Worm (Caenorhabditis elegans) whole organism, L1 larva: ENCODE data around the gene nta-1.

Experiments used
- ceh-82 ChIP-seq, 3 experiments: fragments of 150-350 bp in 1 of 3; sonication (generic microtip) in 2 of 3; optimal IDR thresholded peaks; 2 replicates each; lab custom pipeline; 2014 to 2017; ENCODE audit warnings: missing biosample characterization in 3 of 3, missing genetic modification characterization in 3 of 3
- mep-1 ChIP-seq: fragments of 150-350 bp; optimal IDR thresholded peaks from 2 replicates; lab custom pipeline; 2014; ENCODE audit warnings: missing biosample characterization, missing genetic modification characterization
- unc-62 ChIP-seq: fragments of 150-350 bp; optimal IDR thresholded peaks from 2 replicates; lab custom pipeline; 2014; ENCODE audit warnings: missing biosample characterization, missing genetic modification reagents, missing genetic modification characterization

- TF ChIP-seq ceh-82 (tag; optimal IDR thresholded peaks at IDR 0.05; lab: Kevin White, UChicago): no peak
- no peak for TF ChIP-seq mep-1 (tag; lab: Kevin White, UChicago)
- no peak for TF ChIP-seq unc-62 (GFP tag; lab: Kevin White, UChicago)
These were observed 2.0 kb downstream of the nta-1 start, which contains the start of gene F12E12.1 for ce11 chrII:3741584-3741983.
